Worm (Caenorhabditis elegans) whole organism, early embryonic: ENCODE data around the gene F10G7.12.

Experiments
- hnd-1 ChIP-seq: sonication (generic microtip); optimal IDR thresholded peaks from 2 replicates; lab custom pipeline; 2016; ENCODE audit warnings: missing genetic modification characterization, missing compliant biosample characterization
- tbx-11 ChIP-seq: fragments of 200-800 bp; sonication (Bioruptor generic); IDR thresholded peaks from 2 replicates; pipeline ENCODE4 v1.3.6; 2022; ENCODE audit warnings: missing genetic modification characterization, missing compliant biosample characterization

DNA sequence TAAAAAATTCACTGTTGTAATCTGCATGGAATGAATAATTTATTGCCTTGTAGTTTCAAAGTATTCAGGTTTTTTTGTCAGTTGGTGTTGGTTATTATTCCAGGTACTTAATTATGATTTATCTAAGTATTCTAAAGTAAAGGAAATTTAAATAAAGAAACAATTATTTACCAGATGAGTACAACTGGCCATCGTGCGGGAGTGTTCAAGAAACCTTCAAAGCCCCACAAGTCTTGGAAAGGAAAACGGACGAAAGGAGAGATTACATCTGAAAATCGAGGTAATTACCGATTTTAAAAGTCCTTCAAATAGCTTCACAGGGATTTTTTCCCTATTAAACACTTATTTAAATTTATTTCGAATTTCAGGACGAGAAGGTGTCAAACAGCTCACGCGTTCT, 20.5 kb downstream of the F10G7.12 start, which contains the start of gene tag-151:
- TF ChIP-seq hnd-1 (tag; lab: Kevin White, UChicago) = no peak
- TF ChIP-seq tbx-11 (GFP tag; lab: Robert Waterston, UW) = no peak
